Worm (Caenorhabditis elegans) whole organism, L2 larva: Measurements from ENCODE around the gene D1025.10.

Experiments
- nhr-12 ChIP-seq: fragments of 150-350 bp; optimal IDR thresholded peaks from 2 replicates; lab custom pipeline; 2014; ENCODE audit warnings: missing biosample characterization, missing genetic modification characterization
- ztf-4 ChIP-seq: fragments of 150-350 bp; optimal IDR thresholded peaks from 2 replicates; lab custom pipeline; 2014; ENCODE audit warnings: missing biosample characterization, missing genetic modification characterization

DNA sequence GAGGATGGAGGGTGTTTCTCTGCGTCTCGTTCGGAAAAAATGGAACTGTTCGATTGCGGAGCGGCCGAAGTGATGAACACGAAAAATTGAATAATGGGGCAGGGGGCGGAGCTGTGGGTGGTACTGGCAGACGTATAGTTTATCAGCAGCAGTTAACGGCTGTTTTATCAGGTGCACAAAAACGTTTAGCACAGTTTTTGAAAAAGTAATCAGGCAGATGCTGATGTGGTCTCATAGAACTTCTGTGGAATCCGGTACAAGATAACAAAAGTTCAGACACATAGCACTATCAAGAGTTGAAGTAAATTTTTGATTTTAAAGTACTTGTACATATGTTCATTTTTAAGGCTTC lies 12.1 kb upstream of the D1025.10 start:
- no peak for TF ChIP-seq ztf-4 (tag; lab: Kevin White, UChicago)
- TF ChIP-seq nhr-12 (tag; lab: Kevin White, UChicago), result no peak
